Fruit fly (Drosophila melanogaster) Kc167 (cell line): ENCODE results near the gene Cpr65Ec.

Experiments used
- Myc ChIP-seq: fragments of >200 bp; optimal IDR thresholded peaks from 2 replicates; lab custom pipeline; 2017; ENCODE audit warnings: missing external identifiers
- Sin3A ChIP-seq: fragments of >200 bp; optimal IDR thresholded peaks from 2 replicates; lab custom pipeline; 2018; ENCODE audit warnings: missing external identifiers
- h ChIP-seq: fragments of >200 bp; optimal IDR thresholded peaks from 3 replicates; lab custom pipeline; 2018; ENCODE audit warnings: missing external identifiers
- insv ChIP-seq: fragments of >200 bp; optimal IDR thresholded peaks from 3 replicates; lab custom pipeline; 2018; ENCODE audit warnings: missing external identifiers
- psq ChIP-seq: fragments of >200 bp; optimal IDR thresholded peaks from 2 replicates; lab custom pipeline; 2017; ENCODE audit warnings: missing external identifiers
- ttk ChIP-seq: sonication (Bioruptor generic); optimal IDR thresholded peaks from 2 replicates; lab custom pipeline; 2017; ENCODE audit warnings: missing external identifiers

DNA sequence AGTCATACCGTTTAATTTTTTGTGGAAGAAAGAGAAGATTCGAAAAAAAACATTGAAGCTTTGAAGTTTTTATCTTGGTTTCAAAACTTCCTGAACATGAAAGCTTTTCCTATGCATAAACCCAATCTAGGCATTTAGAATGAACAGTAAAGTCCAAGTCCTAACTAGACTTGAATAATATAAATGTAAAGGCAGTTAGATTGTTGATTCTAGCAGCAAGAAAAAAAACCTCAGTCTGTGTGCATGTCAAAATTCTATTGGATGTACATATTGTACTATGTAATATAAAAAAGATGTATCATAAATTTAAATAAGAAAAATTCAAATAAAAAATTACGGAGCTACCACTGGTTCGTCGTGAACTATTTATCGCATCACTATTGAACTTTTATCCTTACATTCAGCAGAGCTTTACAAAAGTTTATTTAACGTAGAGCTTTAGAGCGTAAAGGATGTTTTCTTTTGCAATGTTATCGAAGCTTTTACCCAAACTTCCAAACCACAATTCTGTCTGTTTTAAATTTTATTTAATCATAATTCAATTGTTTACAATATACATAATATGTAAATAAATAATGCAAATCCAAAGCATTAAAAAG is 34.5 kb upstream of the Cpr65Ec start:
- no peak for TF ChIP-seq psq (lab: Kevin White, UChicago)
- no peak for TF ChIP-seq h (lab: Kevin White, UChicago)
- no peak for TF ChIP-seq Myc (lab: Kevin White, UChicago)
- TF ChIP-seq insv (lab: Kevin White, UChicago), result no peak
- TF ChIP-seq Sin3A, result no peak
- no peak for TF ChIP-seq ttk (lab: Kevin White, UChicago)
